Worm (Caenorhabditis elegans): ENCODE results near the gene srh-98.

DNA sequence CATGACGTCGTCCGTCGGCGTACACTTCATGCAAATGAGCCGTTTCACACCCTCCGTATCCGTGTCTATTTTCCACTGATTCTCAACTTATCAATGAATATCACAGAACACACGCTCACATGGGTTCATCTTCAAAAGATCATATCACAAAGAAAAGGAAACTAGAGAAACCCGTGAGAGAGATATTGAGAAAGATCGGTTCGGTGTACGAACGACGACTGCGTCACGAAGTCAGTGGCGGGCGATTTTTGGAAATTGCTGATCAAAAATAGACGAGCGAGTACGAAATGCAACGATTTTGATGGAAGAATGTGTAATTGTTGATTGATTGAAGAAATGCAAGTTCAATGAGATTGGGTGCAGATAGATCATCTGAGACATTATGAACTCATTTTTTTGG lies 22.2 kb downstream of the srh-98 start:
- TF ChIP-seq ces-1 (GFP tag; optimal IDR thresholded peaks at IDR 0.05) (no peak), fkh-10 (GFP tag; optimal IDR thresholded peaks at IDR 0.05) (no peak)

Measured in whole organism, L4 larva.